Fruit fly (Drosophila melanogaster) whole organism, embryonic: ENCODE measurements around the gene egh.
A peak's percentile ranks its signal among the peaks of the same experiment; 100 is the strongest.

Experiments
- Atf3 ChIP-seq: fragments of 200-800 bp; sonication (Bioruptor generic); optimal IDR thresholded peaks from 3 replicates; lab custom pipeline; 2016; ENCODE audit warnings: missing biosample characterization, missing genetic modification characterization
- Bdp1 ChIP-seq: fragments of 200-800 bp; sonication (Bioruptor generic); optimal IDR thresholded peaks from 3 replicates; lab custom pipeline; 2016; ENCODE audit warnings: missing biosample characterization, missing genetic modification characterization
- Blimp-1 ChIP-seq: fragments of 200-800 bp; sonication (Bioruptor generic); optimal IDR thresholded peaks from 3 replicates; lab custom pipeline; 2018; ENCODE audit warnings: missing biosample characterization, missing genetic modification characterization, mild to moderate bottlenecking, moderate library complexity, missing genetic modification reagents
- CG10267 ChIP-seq: fragments of 200-800 bp; sonication (Bioruptor generic); optimal IDR thresholded peaks from 2 replicates; lab custom pipeline; 2018; ENCODE audit warnings: missing biosample characterization, mild to moderate bottlenecking, missing genetic modification characterization, moderate library complexity
- CG10366 ChIP-seq: fragments of 200-800 bp; sonication (Bioruptor generic); IDR thresholded peaks from 2 replicates; pipeline ENCODE4 v1.3.6; 2022; ENCODE audit warnings: missing biosample characterization, missing genetic modification characterization
- CG10959 ChIP-seq: fragments of 200-800 bp; sonication (Bioruptor generic); IDR thresholded peaks from 2 replicates; pipeline ENCODE4 v1.3.6; 2022; ENCODE audit warnings: missing biosample characterization, missing genetic modification characterization
- CG11560 ChIP-seq: fragments of 200-800 bp; sonication (Bioruptor generic); IDR thresholded peaks from 3 replicates; pipeline ENCODE4 v1.3.6; 2022; ENCODE audit warnings: missing biosample characterization, missing genetic modification characterization
- CG13123 ChIP-seq: fragments of 200-800 bp; sonication (Bioruptor generic); optimal IDR thresholded peaks from 2 replicates; lab custom pipeline; 2016; ENCODE audit warnings: missing biosample characterization, missing genetic modification characterization
- CG13424 ChIP-seq: fragments of 200-800 bp; sonication (Bioruptor generic); optimal IDR thresholded peaks from 2 replicates; lab custom pipeline; 2019; ENCODE audit warnings: missing biosample characterization, mild to moderate bottlenecking, missing genetic modification characterization, moderate library complexity
- CG14014 ChIP-seq: fragments of 200-800 bp; sonication (Bioruptor generic); IDR thresholded peaks from 2 replicates; pipeline ENCODE4 v1.3.6; 2022; ENCODE audit warnings: missing biosample characterization, missing genetic modification characterization
- CG14860 ChIP-seq: fragments of 200-800 bp; sonication (Bioruptor generic); IDR thresholded peaks from 3 replicates; pipeline ENCODE4 v1.3.6; 2022; ENCODE audit warnings: missing biosample characterization, missing genetic modification characterization; ENCODE audit not compliant: partially characterized antibody
- CG15514 ChIP-seq: fragments of 200-800 bp; sonication (Bioruptor generic); optimal IDR thresholded peaks from 3 replicates; lab custom pipeline; 2017; ENCODE audit warnings: missing biosample characterization, missing genetic modification characterization, mild to moderate bottlenecking, moderate library complexity, missing genetic modification reagents
- CG32532 ChIP-seq: fragments of 200-800 bp; sonication (Bioruptor generic); IDR thresholded peaks from 2 replicates; pipeline ENCODE4 v1.3.6; 2022; ENCODE audit warnings: missing biosample characterization, missing genetic modification characterization
- CG32767 ChIP-seq: fragments of 200-800 bp; sonication (Bioruptor generic); IDR thresholded peaks from 2 replicates; pipeline ENCODE4 v1.3.6; 2022; ENCODE audit warnings: missing biosample characterization, missing genetic modification characterization
- CG34422 ChIP-seq: fragments of 200-800 bp; sonication (Bioruptor generic); IDR thresholded peaks from 3 replicates; pipeline ENCODE4 v1.3.6; 2022; ENCODE audit warnings: missing biosample characterization, missing genetic modification characterization
- CG4282 ChIP-seq: fragments of 200-800 bp; sonication (Bioruptor generic); optimal IDR thresholded peaks from 2 replicates; lab custom pipeline; 2016; ENCODE audit warnings: missing biosample characterization, missing genetic modification characterization
- CG4820 ChIP-seq: fragments of 200-800 bp; sonication (Bioruptor generic); optimal IDR thresholded peaks from 3 replicates; lab custom pipeline; 2016; ENCODE audit warnings: missing biosample characterization, missing genetic modification characterization
- CG6654 ChIP-seq: fragments of 200-800 bp; sonication (Bioruptor generic); optimal IDR thresholded peaks from 2 replicates; lab custom pipeline; 2017; ENCODE audit warnings: missing biosample characterization, mild to moderate bottlenecking, missing genetic modification characterization
- CG6791 ChIP-seq: fragments of 200-800 bp; sonication (Bioruptor generic); IDR thresholded peaks from 3 replicates; pipeline ENCODE4 v1.3.6; 2022; ENCODE audit warnings: missing biosample characterization, missing genetic modification characterization; ENCODE audit not compliant: partially characterized antibody
- CG7745 ChIP-seq: fragments of 200-800 bp; sonication (Bioruptor generic); optimal IDR thresholded peaks from 2 replicates; lab custom pipeline; 2018; ENCODE audit warnings: missing biosample characterization, mild to moderate bottlenecking, missing genetic modification characterization, moderate library complexity
- CG7839 ChIP-seq: fragments of 200-800 bp; sonication (Bioruptor generic); optimal IDR thresholded peaks from 3 replicates; lab custom pipeline; 2018; ENCODE audit warnings: missing biosample characterization, mild to moderate bottlenecking, missing genetic modification characterization, moderate library complexity
- CG8089 ChIP-seq: fragments of 200-800 bp; sonication (Bioruptor generic); optimal IDR thresholded peaks from 3 replicates; lab custom pipeline; 2016; ENCODE audit warnings: missing biosample characterization, missing genetic modification characterization
- Dbx ChIP-seq: fragments of 200-800 bp; sonication (Bioruptor generic); IDR thresholded peaks from 3 replicates; pipeline ENCODE4 v1.3.6; 2022; ENCODE audit warnings: missing biosample characterization, missing genetic modification characterization
- Dref ChIP-seq: fragments of 200-800 bp; sonication (Bioruptor generic); IDR thresholded peaks from 2 replicates; pipeline ENCODE4 v1.3.6; 2022; ENCODE audit warnings: missing biosample characterization, missing genetic modification characterization
- Eip74EF ChIP-seq, 2 experiments: fragments of 200-800 bp in 1 of 2; fragments of >200 bp in 1 of 2; sonication (Bioruptor generic) in 1 of 2; optimal IDR thresholded peaks; 2 replicates each; lab custom pipeline; 2017 to 2019; ENCODE audit warnings: missing biosample characterization in 2 of 2, missing genetic modification characterization in 2 of 2, mild to moderate bottlenecking in 1 of 2, moderate library complexity in 1 of 2
- Elba2 ChIP-seq: fragments of 200-800 bp; sonication (Bioruptor generic); optimal IDR thresholded peaks from 3 replicates; lab custom pipeline; 2016; ENCODE audit warnings: missing biosample characterization, missing genetic modification characterization
- Ets65A ChIP-seq: fragments of 200-800 bp; sonication (Bioruptor generic); peaks from one replicate; lab custom pipeline; 2016; ENCODE audit warnings: missing biosample characterization, missing genetic modification characterization
- Hr78 ChIP-seq, 2 experiments: fragments of 200-800 bp in 1 of 2; fragments of >200 bp in 1 of 2; sonication (Bioruptor generic) in 1 of 2; optimal IDR thresholded peaks; 2 replicates each; lab custom pipeline; 2017 to 2019; ENCODE audit warnings: missing biosample characterization in 2 of 2, missing genetic modification characterization in 2 of 2, mild to moderate bottlenecking in 1 of 2, moderate library complexity in 1 of 2
- Hsf ChIP-seq: fragments of 200-800 bp; sonication (Bioruptor generic); optimal IDR thresholded peaks from 3 replicates; lab custom pipeline; 2016; ENCODE audit warnings: missing biosample characterization, missing genetic modification characterization
- MBD-R2 ChIP-seq: fragments of 200-800 bp; sonication (Bioruptor generic); IDR thresholded peaks from 2 replicates; pipeline ENCODE4 v1.3.6; 2022; ENCODE audit warnings: missing biosample characterization, missing genetic modification characterization
- Max ChIP-seq: fragments of 200-800 bp; sonication (Bioruptor generic); optimal IDR thresholded peaks from 2 replicates; lab custom pipeline; 2016; ENCODE audit warnings: missing biosample characterization, mild to moderate bottlenecking, missing genetic modification characterization
- Myb ChIP-seq: fragments of 200-800 bp; sonication (Bioruptor generic); optimal IDR thresholded peaks from 2 replicates; lab custom pipeline; 2016; ENCODE audit warnings: missing biosample characterization, missing genetic modification characterization
- Six4 ChIP-seq: fragments of 200-800 bp; sonication (Bioruptor generic); optimal IDR thresholded peaks from 2 replicates; lab custom pipeline; 2016; ENCODE audit warnings: missing biosample characterization, missing genetic modification characterization
- Sox100B ChIP-seq: fragments of 200-800 bp; sonication (Bioruptor generic); optimal IDR thresholded peaks from 3 replicates; lab custom pipeline; 2018; ENCODE audit warnings: missing biosample characterization, mild to moderate bottlenecking, missing genetic modification characterization
- Xbp1 ChIP-seq: fragments of 200-800 bp; sonication (Bioruptor generic); optimal IDR thresholded peaks from 3 replicates; lab custom pipeline; 2016; ENCODE audit warnings: missing biosample characterization, mild to moderate bottlenecking, missing genetic modification characterization
- ase ChIP-seq: fragments of 200-800 bp; sonication (Bioruptor generic); IDR thresholded peaks from 3 replicates; pipeline ENCODE4 v1.3.6; 2022; ENCODE audit warnings: missing biosample characterization, missing genetic modification characterization
- cato ChIP-seq: fragments of 200-800 bp; sonication (Bioruptor generic); optimal IDR thresholded peaks from 2 replicates; lab custom pipeline; 2016; ENCODE audit warnings: missing biosample characterization, missing genetic modification characterization, borderline replicate concordance
- crc ChIP-seq: fragments of 200-800 bp; sonication (Bioruptor generic); optimal IDR thresholded peaks from 2 replicates; lab custom pipeline; 2016; ENCODE audit warnings: missing biosample characterization, missing genetic modification characterization
- dmrt11E ChIP-seq: fragments of 200-800 bp; sonication (Bioruptor generic); optimal IDR thresholded peaks from 3 replicates; lab custom pipeline; 2018; ENCODE audit warnings: missing biosample characterization, mild to moderate bottlenecking, missing genetic modification characterization, moderate library complexity
- dysf ChIP-seq: fragments of 200-800 bp; sonication (Bioruptor generic); IDR thresholded peaks from 3 replicates; pipeline ENCODE4 v1.3.6; 2022; ENCODE audit warnings: missing biosample characterization, missing genetic modification characterization
- fd3F ChIP-seq: fragments of 200-800 bp; sonication (Bioruptor generic); optimal IDR thresholded peaks from 2 replicates; lab custom pipeline; 2018; ENCODE audit warnings: missing biosample characterization, mild to moderate bottlenecking, missing genetic modification characterization, moderate library complexity
- ftz-f1 ChIP-seq: fragments of 200-800 bp; sonication (Bioruptor generic); optimal IDR thresholded peaks from 2 replicates; lab custom pipeline; 2016; ENCODE audit warnings: missing biosample characterization, missing genetic modification characterization
- lab ChIP-seq: fragments of 200-800 bp; sonication (Bioruptor generic); optimal IDR thresholded peaks from 3 replicates; lab custom pipeline; 2017; ENCODE audit warnings: missing biosample characterization, missing genetic modification characterization, mild to moderate bottlenecking, moderate library complexity, missing genetic modification reagents
- p53 ChIP-seq: fragments of 200-800 bp; sonication (Bioruptor generic); optimal IDR thresholded peaks from 2 replicates; lab custom pipeline; 2016; ENCODE audit warnings: missing biosample characterization, missing genetic modification characterization
- peb ChIP-seq: fragments of 200-800 bp; sonication (Bioruptor generic); IDR thresholded peaks from 2 replicates; pipeline ENCODE4 v1.3.6; 2022; ENCODE audit warnings: missing biosample characterization, missing genetic modification characterization
- row ChIP-seq: fragments of 200-800 bp; sonication (Bioruptor generic); IDR thresholded peaks from 3 replicates; pipeline ENCODE4 v1.3.6; 2022; ENCODE audit warnings: missing biosample characterization, missing genetic modification characterization
- slbo ChIP-seq: fragments of 200-800 bp; sonication (Bioruptor generic); IDR thresholded peaks from 2 replicates; pipeline ENCODE4 v1.3.6; 2022; ENCODE audit warnings: missing biosample characterization, missing genetic modification characterization
- tna ChIP-seq: fragments of 200-800 bp; sonication (Bioruptor generic); IDR thresholded peaks from 2 replicates; pipeline ENCODE4 v1.3.6; 2022; ENCODE audit warnings: missing biosample characterization, missing genetic modification characterization; ENCODE audit not compliant: partially characterized antibody
- tup ChIP-seq: fragments of 200-800 bp; sonication (Bioruptor generic); optimal IDR thresholded peaks from 2 replicates; lab custom pipeline; 2016; ENCODE audit warnings: missing biosample characterization, mild to moderate bottlenecking, missing genetic modification characterization, moderate library complexity
- unpg ChIP-seq: fragments of 200-800 bp; sonication (Bioruptor generic); optimal IDR thresholded peaks from 3 replicates; lab custom pipeline; 2018; ENCODE audit warnings: missing biosample characterization, mild to moderate bottlenecking, missing genetic modification characterization, moderate library complexity

The egh gene

dm6 chrX:2591315-2591999 is 3.2 kb downstream of the egh start (continued):
- no peak for TF ChIP-seq MBD-R2 (GFP tag; lab: Robert Waterston, UW)
- no peak for TF ChIP-seq Dbx (GFP tag; lab: Robert Waterston, UW)
- TF ChIP-seq dysf (GFP tag; lab: Robert Waterston, UW): peak; percentile 56; the same call in 2 of the 3 replicates
- TF ChIP-seq Hsf (GFP tag; lab: Kevin White, UChicago): no peak
- no peak for TF ChIP-seq ase (GFP tag; lab: Robert Waterston, UW)
- TF ChIP-seq CG32532 (GFP tag; lab: Robert Waterston, UW): peak; percentile 44; the same call in 1 of the 2 replicates
- no peak for TF ChIP-seq CG11560 (tag; lab: Robert Waterston, UW)
- TF ChIP-seq Dref: no peak
- TF ChIP-seq CG4282 (GFP tag; lab: Kevin White, UChicago): no peak
- TF ChIP-seq CG4820 (GFP tag; lab: Kevin White, UChicago): no peak
- no peak for TF ChIP-seq CG10267
- TF ChIP-seq Blimp-1 (GFP tag; lab: Kevin White, UChicago): no peak
- TF ChIP-seq peb (GFP tag; lab: Robert Waterston, UW): no peak
- TF ChIP-seq CG34422 (GFP tag; lab: Robert Waterston, UW): no peak
- no peak for TF ChIP-seq CG14860 (GFP tag; lab: Robert Waterston, UW)
- TF ChIP-seq CG15514 (GFP tag; lab: Kevin White, UChicago): peak; percentile 27
- no peak for TF ChIP-seq Bdp1 (GFP tag; lab: Kevin White, UChicago)
- no peak for TF ChIP-seq Xbp1 (GFP tag; lab: Kevin White, UChicago)
- no peak for TF ChIP-seq Atf3
- TF ChIP-seq Max (GFP tag; lab: Kevin White, UChicago): no peak
- 0 out of 2 replicates have a peak, but pooled peaks have one; percentile 55 for TF ChIP-seq slbo
- TF ChIP-seq CG10959: no peak
- no peak for TF ChIP-seq CG7745 (tag; lab: Kevin White, UChicago)
- TF ChIP-seq CG13123 (GFP tag; lab: Kevin White, UChicago): no peak
- peak; percentile 68 for TF ChIP-seq lab (GFP tag; lab: Kevin White, UChicago)
- peak; percentile 47 for TF ChIP-seq CG7839 (tag; lab: Kevin White, UChicago)
- TF ChIP-seq crc (GFP tag; lab: Kevin White, UChicago): no peak
- TF ChIP-seq dmrt11E (tag; lab: Kevin White, UChicago): no peak
- TF ChIP-seq unpg (GFP tag; lab: Kevin White, UChicago): no peak
- no peak for TF ChIP-seq Six4
- TF ChIP-seq tna (GFP tag; lab: Robert Waterston, UW): no peak
- no peak for TF ChIP-seq p53 (GFP tag; lab: Kevin White, UChicago)
- TF ChIP-seq tup (GFP tag; lab: Kevin White, UChicago): no peak
- TF ChIP-seq ftz-f1 (GFP tag; lab: Kevin White, UChicago): no peak
- TF ChIP-seq Eip74EF (GFP tag; optimal IDR thresholded peaks at IDR 0.05; lab: Kevin White, UChicago): no peak
- TF ChIP-seq Hr78 (GFP tag; optimal IDR thresholded peaks at IDR 0.05; lab: Kevin White, UChicago): no peak
- no peak for TF ChIP-seq CG8089 (GFP tag; lab: Kevin White, UChicago)
- TF ChIP-seq Ets65A: peak; percentile 80
- no peak for TF ChIP-seq CG6654
- TF ChIP-seq CG13424 (tag; lab: Kevin White, UChicago): peak; percentile 34
- TF ChIP-seq row (GFP tag; lab: Robert Waterston, UW): peak; percentile 53; the same call in 2 of the 3 replicates
- TF ChIP-seq CG10366 (GFP tag; lab: Robert Waterston, UW): no peak
- no peak for TF ChIP-seq Elba2
- no peak for TF ChIP-seq CG32767
- no peak for TF ChIP-seq Myb (GFP tag; lab: Kevin White, UChicago)
- TF ChIP-seq Sox100B (GFP tag; lab: Kevin White, UChicago): peak; percentile 24
- TF ChIP-seq cato (GFP tag; lab: Kevin White, UChicago): no peak
- TF ChIP-seq fd3F (GFP tag; lab: Kevin White, UChicago): peak; percentile 27
- TF ChIP-seq CG6791 (GFP tag; lab: Robert Waterston, UW): no peak
- TF ChIP-seq CG14014 (GFP tag; lab: Robert Waterston, UW): no peak; the same call in 1 of the 2 replicates
